Worm (Caenorhabditis elegans): ENCODE results near the gene F17H10.4.

F17H10.4 gene

DNA sequence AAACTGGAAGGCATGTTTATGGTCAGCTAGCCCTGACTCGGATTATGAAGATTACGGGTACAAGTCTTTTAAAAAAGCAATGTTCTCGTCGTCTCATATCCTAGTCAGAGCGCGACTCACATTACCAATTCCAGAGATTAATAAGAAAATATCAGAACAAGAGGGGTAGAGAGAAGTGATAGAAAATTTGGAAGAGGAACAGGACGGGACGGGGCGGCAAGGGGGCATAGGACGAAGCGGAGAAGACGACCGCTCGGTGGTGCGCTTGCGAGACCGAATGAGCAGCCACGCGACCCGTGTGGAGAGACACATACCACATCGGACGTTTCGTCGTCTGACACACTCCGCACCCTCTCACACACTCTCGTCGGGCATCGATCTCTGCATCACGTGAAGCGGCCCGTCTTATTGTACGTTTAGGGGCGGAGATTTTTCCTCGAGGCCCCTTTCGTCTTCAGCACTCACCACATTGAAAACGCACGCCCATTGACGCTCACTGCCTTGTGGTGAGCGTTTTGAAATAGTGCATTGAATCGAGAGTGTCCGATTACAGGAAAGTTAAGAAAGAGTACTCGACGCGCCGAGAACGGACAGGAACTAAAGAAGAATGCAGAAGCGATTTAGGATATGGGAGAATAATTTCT, 18.8 kb upstream of the F17H10.4 start (continued):
- TF ChIP-seq dmd-6 (GFP tag; IDR thresholded peaks at IDR 0.05), result peak; percentile 96
- TF ChIP-seq set-16 (GFP tag; IDR thresholded peaks at IDR 0.05), result peak; percentile 99
- peak; percentile 61; the same call in 1 of the 2 replicates for TF ChIP-seq Y48G9A.11 (GFP tag; IDR thresholded peaks at IDR 0.05)
- TF ChIP-seq pqm-1 (tag; optimal IDR thresholded peaks at IDR 0.05), result peak; percentile 24
- TF ChIP-seq php-3 (GFP tag; IDR thresholded peaks at IDR 0.05), result peak; percentile 85; the same call in 1 of the 2 replicates
- peak; percentile 80 for TF ChIP-seq T20F7.1 (GFP tag; optimal IDR thresholded peaks at IDR 0.05)
- TF ChIP-seq unc-39 (tag; optimal IDR thresholded peaks at IDR 0.05), result no peak
- no peak; the same call in 1 of the 2 replicates for TF ChIP-seq zfp-3 (GFP tag; conservative IDR thresholded peaks at IDR 0.05)
- peak; percentile 5 for TF ChIP-seq attf-4 (tag; optimal IDR thresholded peaks at IDR 0.05)
- TF ChIP-seq mdl-1 (tag; optimal IDR thresholded peaks at IDR 0.05), result peak; percentile 97 to 100
- peak; percentile 35 for TF ChIP-seq lir-3 (tag; optimal IDR thresholded peaks at IDR 0.05)
- TF ChIP-seq T26A8.4 (GFP tag; IDR thresholded peaks at IDR 0.05), result peak; percentile 92
- peak; percentile 77 for TF ChIP-seq lin-39 (tag; optimal IDR thresholded peaks at IDR 0.05)
- TF ChIP-seq sdz-12 (GFP tag; optimal IDR thresholded peaks at IDR 0.05), result no peak
- TF ChIP-seq F44E2.7 (GFP tag; IDR thresholded peaks at IDR 0.05), result 0 out of 2 replicates have a peak, but pooled peaks have one; percentile 22
- no peak for TF ChIP-seq D1046.2 (GFP tag; IDR thresholded peaks at IDR 0.05)
- no peak for TF ChIP-seq zag-1 (tag; optimal IDR thresholded peaks at IDR 0.05)
- TF ChIP-seq nhr-6 (tag; optimal IDR thresholded peaks at IDR 0.05), result peak; percentile 31
- peak; percentile 94 for TF ChIP-seq nhr-48 (tag; optimal IDR thresholded peaks at IDR 0.05)
- peak; percentile 67 for TF ChIP-seq lim-7 (GFP tag; IDR thresholded peaks at IDR 0.05)
- peak; percentile 34 to 99 for TF ChIP-seq unc-62 (GFP tag; optimal IDR thresholded peaks at IDR 0.05 in 1 of 2)
- no peak for TF ChIP-seq unc-62 (tag; optimal IDR thresholded peaks at IDR 0.05)
- peak; percentile 61 for TF ChIP-seq arid-1 (GFP tag; conservative IDR thresholded peaks at IDR 0.05)
- peak; percentile 79 for TF ChIP-seq dmd-9 (GFP tag; IDR thresholded peaks at IDR 0.05)
- no peak for TF ChIP-seq snpc-1.2 (GFP tag; IDR thresholded peaks at IDR 0.05)
- TF ChIP-seq ces-1 (GFP tag; optimal IDR thresholded peaks at IDR 0.05), result peak; percentile 40
- TF ChIP-seq lin-1 (GFP tag; IDR thresholded peaks at IDR 0.05), result peak; percentile 82
- no peak for TF ChIP-seq ceh-82 (tag; optimal IDR thresholded peaks at IDR 0.05)
- peak; percentile 93 for TF ChIP-seq ceh-20 (GFP tag; IDR thresholded peaks at IDR 0.05)
- TF ChIP-seq nhr-10 (tag; optimal IDR thresholded peaks at IDR 0.05), result peak; percentile 91
- TF ChIP-seq ceh-62 (tag; optimal IDR thresholded peaks at IDR 0.05), result no peak
- TF ChIP-seq daf-12 (tag; optimal IDR thresholded peaks at IDR 0.05), result no peak
- no peak for TF ChIP-seq snpc-4 (tag; optimal IDR thresholded peaks at IDR 0.05)
- TF ChIP-seq aha-1 (tag), result peak; percentile 100
- TF ChIP-seq hlh-30 (tag; optimal IDR thresholded peaks at IDR 0.05; ENCODE audit: insufficient read depth), result peak; percentile 100
- TF ChIP-seq nhr-41 (GFP tag; IDR thresholded peaks at IDR 0.05), result peak; percentile 32; the same call in 1 of the 2 replicates
- peak; percentile 89 for TF ChIP-seq saeg-2 (GFP tag; IDR thresholded peaks at IDR 0.05)
- TF ChIP-seq zfp-2 (tag; optimal IDR thresholded peaks at IDR 0.05), result peak; percentile 69
- TF ChIP-seq lin-13 (GFP tag; optimal IDR thresholded peaks at IDR 0.05), result peak; percentile 81
- TF ChIP-seq F26F4.8 (GFP tag; conservative IDR thresholded peaks at IDR 0.05), result no peak
- TF ChIP-seq ztf-7 (tag; optimal IDR thresholded peaks at IDR 0.05), result peak; percentile 77
- no peak for TF ChIP-seq skn-1 (tag; optimal IDR thresholded peaks at IDR 0.05)
- TF ChIP-seq cey-2 (tag; optimal IDR thresholded peaks at IDR 0.05; ENCODE audit: borderline replicate concordance, insufficient read depth), result peak; percentile 26
- no peak for TF ChIP-seq nhr-111 (GFP tag; optimal IDR thresholded peaks at IDR 0.05)
- TF ChIP-seq unc-130 (GFP tag; optimal IDR thresholded peaks at IDR 0.05), result no peak
- TF ChIP-seq ZK546.5 (tag; optimal IDR thresholded peaks at IDR 0.05), result peak in 1 of 2 experiments; percentile 11
- peak; percentile 97 for TF ChIP-seq rbr-2 (tag; optimal IDR thresholded peaks at IDR 0.05)
- peak; percentile 67 to 72 for TF ChIP-seq daf-16 (GFP tag; optimal IDR thresholded peaks at IDR 0.05)
- peak; percentile 86 for TF ChIP-seq daf-16 (tag; optimal IDR thresholded peaks at IDR 0.05)
- TF ChIP-seq ctbp-1 (GFP tag; IDR thresholded peaks at IDR 0.05), result peak; percentile 97
- TF ChIP-seq mxl-3 (GFP tag; optimal IDR thresholded peaks at IDR 0.05), result peak; percentile 90

Measured in whole organism, L4 larva.